Fruit fly (Drosophila melanogaster): ENCODE data around the gene CG43049.

Gene CG43049

dm6 chr3L:18904772-18905601 lies 19.9 kb upstream of the CG43049 start, which contains the start of the genes CSN1b and Prp6:
TSS of gene CSN1b (minus strand) at chr3L:18904930.
TSS of gene Prp6 (plus strand) at chr3L:18905372.
- TF ChIP-seq Sin3A (optimal IDR thresholded peaks at IDR 0.05) (no peak), psq (optimal IDR thresholded peaks at IDR 0.05) (no peak), insv (optimal IDR thresholded peaks at IDR 0.05) (no peak), h (optimal IDR thresholded peaks at IDR 0.05) (no peak), ttk (optimal IDR thresholded peaks at IDR 0.05) (no peak), Myc (optimal IDR thresholded peaks at IDR 0.05) (no peak)

dm6 chr3L:18911082-18911481 lies 13.8 kb upstream of the CG43049 start, which contains the start of gene Ir75d:
TSS of gene Ir75d (minus strand) at chr3L:18911182.
- TF ChIP-seq Myc (optimal IDR thresholded peaks at IDR 0.05) (no peak), h (optimal IDR thresholded peaks at IDR 0.05) (no peak), insv (optimal IDR thresholded peaks at IDR 0.05) (no peak), ttk (optimal IDR thresholded peaks at IDR 0.05) (no peak), psq (optimal IDR thresholded peaks at IDR 0.05) (no peak), Sin3A (optimal IDR thresholded peaks at IDR 0.05) (no peak)

dm6 chr3L:18914100-18914683 lies 10.7 kb upstream of the CG43049 start, which contains the start of gene COX6AL2:
TSS of gene COX6AL2 (minus strand) at chr3L:18914150.
- TF ChIP-seq ttk (optimal IDR thresholded peaks at IDR 0.05): no peak
- TF ChIP-seq h (optimal IDR thresholded peaks at IDR 0.05): no peak
- TF ChIP-seq insv (optimal IDR thresholded peaks at IDR 0.05): no peak
- no peak for TF ChIP-seq psq (optimal IDR thresholded peaks at IDR 0.05)
- TF ChIP-seq Sin3A (optimal IDR thresholded peaks at IDR 0.05): no peak
- TF ChIP-seq Myc (optimal IDR thresholded peaks at IDR 0.05): no peak

DNA sequence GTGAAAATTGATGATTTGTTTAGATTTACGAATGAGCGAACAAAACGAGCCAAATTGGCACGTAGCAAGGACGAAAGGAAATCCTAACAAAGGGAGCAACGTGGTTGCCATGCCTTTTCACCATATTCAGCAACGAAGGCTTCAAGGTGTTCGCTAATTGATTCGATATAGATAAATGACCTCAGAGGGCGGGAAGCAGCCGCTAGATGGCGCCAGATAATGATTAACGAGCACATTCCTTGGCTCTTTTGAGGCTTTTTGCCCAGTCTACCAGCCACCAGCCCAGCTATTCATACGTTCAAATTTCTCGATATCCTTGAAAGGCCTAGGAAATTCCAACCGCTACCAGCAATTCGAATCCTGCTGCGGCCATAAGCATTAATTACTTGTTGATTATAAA lies 8.4 kb upstream of the CG43049 start:
- TF ChIP-seq insv (optimal IDR thresholded peaks at IDR 0.05) (no peak), h (optimal IDR thresholded peaks at IDR 0.05) (no peak)

DNA sequence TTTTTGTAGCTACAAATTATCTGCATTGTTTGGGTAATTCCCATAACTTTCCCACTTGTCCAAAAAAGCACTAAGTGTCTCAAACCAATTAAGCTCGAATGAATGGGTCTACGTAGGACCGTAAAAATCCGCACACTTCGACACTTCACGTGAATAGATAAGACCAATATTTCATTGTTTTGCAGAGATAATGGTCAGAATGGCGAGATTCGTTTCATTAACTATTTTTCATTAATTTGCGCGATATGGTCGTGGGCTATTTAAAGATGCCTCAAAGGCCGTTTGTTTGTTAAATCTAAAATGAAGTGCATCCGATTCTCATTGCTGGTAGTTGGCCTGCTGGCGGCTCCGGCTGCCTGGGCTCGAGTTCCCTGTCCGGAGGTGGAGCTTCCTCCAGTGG lies 7.6 kb upstream of the CG43049 start, which contains the start of gene CG6839:
Gene CG6839 (plus strand): TSS at position 301 of the 400 bp plus-strand sequence.
- TF ChIP-seq insv (optimal IDR thresholded peaks at IDR 0.05) (no peak), psq (optimal IDR thresholded peaks at IDR 0.05) (no peak), Sin3A (optimal IDR thresholded peaks at IDR 0.05) (no peak), Myc (optimal IDR thresholded peaks at IDR 0.05) (no peak), h (optimal IDR thresholded peaks at IDR 0.05) (no peak), ttk (optimal IDR thresholded peaks at IDR 0.05) (no peak)

dm6 chr3L:18920219-18920618 lies 4.7 kb upstream of the CG43049 start, which contains the start of gene CG18223:
TSS of gene CG18223 (minus strand) at chr3L:18920319.
- TF ChIP-seq ttk (optimal IDR thresholded peaks at IDR 0.05): no peak
- TF ChIP-seq Myc (optimal IDR thresholded peaks at IDR 0.05): no peak
- no peak for TF ChIP-seq Sin3A (optimal IDR thresholded peaks at IDR 0.05)
- no peak for TF ChIP-seq h (optimal IDR thresholded peaks at IDR 0.05)
- TF ChIP-seq insv (optimal IDR thresholded peaks at IDR 0.05): no peak
- no peak for TF ChIP-seq psq (optimal IDR thresholded peaks at IDR 0.05)

DNA sequence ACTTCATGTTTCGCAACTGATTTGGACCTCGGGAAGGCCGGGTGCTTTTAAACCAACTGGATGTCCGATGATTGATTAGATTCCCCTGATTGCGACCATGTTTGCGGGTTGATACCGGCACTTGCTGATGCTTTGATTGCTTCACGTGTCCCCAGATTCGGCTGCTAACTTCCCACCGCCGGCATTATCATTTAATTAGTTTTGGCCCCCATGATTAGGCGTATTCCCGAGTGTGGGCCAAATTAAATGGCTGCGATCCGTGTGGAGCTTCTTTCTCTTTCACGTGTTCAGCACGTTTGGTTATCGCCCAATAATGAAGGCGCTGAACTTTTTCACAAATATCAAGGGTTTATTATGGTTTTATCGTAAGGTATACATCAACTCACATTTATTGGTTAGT lies 2.8 kb upstream of the CG43049 start, which contains the start of gene CG3819:
Gene CG3819 (minus strand): TSS at position 23 of the 400 bp plus-strand sequence.
- TF ChIP-seq psq (optimal IDR thresholded peaks at IDR 0.05) (no peak), Sin3A (optimal IDR thresholded peaks at IDR 0.05) (no peak), ttk (optimal IDR thresholded peaks at IDR 0.05) (no peak), h (optimal IDR thresholded peaks at IDR 0.05) (no peak), insv (optimal IDR thresholded peaks at IDR 0.05) (no peak), Myc (optimal IDR thresholded peaks at IDR 0.05) (no peak)

DNA sequence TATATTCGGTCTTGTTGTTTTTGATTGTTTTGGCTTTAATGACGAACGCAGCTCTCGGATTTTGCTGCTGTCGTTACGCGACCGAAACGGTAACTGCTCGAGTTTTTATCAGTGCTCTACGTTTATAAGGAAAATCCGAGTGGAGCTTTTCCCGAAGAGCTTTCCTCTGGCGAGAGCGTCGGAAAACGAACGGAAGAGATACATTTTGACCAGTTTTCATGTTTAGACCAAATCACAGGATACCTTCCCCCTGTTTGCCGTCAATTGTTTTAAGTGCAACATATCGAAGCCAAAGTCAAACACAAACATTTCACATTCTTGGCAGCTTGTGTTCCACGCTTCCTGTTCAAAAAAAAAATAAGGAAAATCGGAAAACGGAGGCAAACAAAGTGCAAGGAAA lies 21.0 kb downstream of the CG43049 start, which contains the start of gene CG32204:
Gene CG32204 (minus strand): TSS at position 101 of the 400 bp plus-strand sequence.
- TF ChIP-seq ttk (optimal IDR thresholded peaks at IDR 0.05): no peak
- TF ChIP-seq Sin3A (optimal IDR thresholded peaks at IDR 0.05): no peak
- no peak for TF ChIP-seq insv (optimal IDR thresholded peaks at IDR 0.05)
- no peak for TF ChIP-seq Myc (optimal IDR thresholded peaks at IDR 0.05)
- TF ChIP-seq h (optimal IDR thresholded peaks at IDR 0.05): no peak
- no peak for TF ChIP-seq psq (optimal IDR thresholded peaks at IDR 0.05)

DNA sequence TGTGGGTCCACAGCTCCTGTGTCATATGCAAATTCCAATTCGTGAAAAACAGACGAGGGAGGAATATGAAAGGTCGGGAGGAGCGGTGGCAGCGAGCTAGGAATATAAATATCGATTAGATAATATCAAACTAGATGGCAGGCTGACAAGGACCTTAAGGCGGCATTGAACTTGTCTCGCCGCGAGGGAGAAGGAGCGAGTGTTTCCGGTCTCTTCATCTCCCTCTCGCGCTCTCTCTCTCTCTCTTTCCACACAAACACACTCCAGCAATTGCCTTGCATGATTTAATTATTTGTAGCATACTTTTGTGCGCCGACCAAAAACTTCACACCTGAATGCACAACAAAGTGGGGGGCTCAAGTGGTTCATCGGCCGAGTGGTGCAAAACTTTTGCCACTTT lies 22.1 kb downstream of the CG43049 start:
- no peak for TF ChIP-seq Myc (optimal IDR thresholded peaks at IDR 0.05)
- no peak for TF ChIP-seq Sin3A (optimal IDR thresholded peaks at IDR 0.05)
- TF ChIP-seq insv (optimal IDR thresholded peaks at IDR 0.05): no peak
- TF ChIP-seq psq (optimal IDR thresholded peaks at IDR 0.05): no peak
- no peak for TF ChIP-seq ttk (optimal IDR thresholded peaks at IDR 0.05)
- TF ChIP-seq h (optimal IDR thresholded peaks at IDR 0.05): no peak

- no peak for TF ChIP-seq h (optimal IDR thresholded peaks at IDR 0.05)
- TF ChIP-seq ttk (optimal IDR thresholded peaks at IDR 0.05): no peak
- TF ChIP-seq Myc (optimal IDR thresholded peaks at IDR 0.05): no peak
- no peak for TF ChIP-seq psq (optimal IDR thresholded peaks at IDR 0.05)
- no peak for TF ChIP-seq insv (optimal IDR thresholded peaks at IDR 0.05)
- TF ChIP-seq Sin3A (optimal IDR thresholded peaks at IDR 0.05): no peak
Measured at dm6 chr3L:18949137-18949536, 24.2 kb downstream of the CG43049 start.

DNA sequence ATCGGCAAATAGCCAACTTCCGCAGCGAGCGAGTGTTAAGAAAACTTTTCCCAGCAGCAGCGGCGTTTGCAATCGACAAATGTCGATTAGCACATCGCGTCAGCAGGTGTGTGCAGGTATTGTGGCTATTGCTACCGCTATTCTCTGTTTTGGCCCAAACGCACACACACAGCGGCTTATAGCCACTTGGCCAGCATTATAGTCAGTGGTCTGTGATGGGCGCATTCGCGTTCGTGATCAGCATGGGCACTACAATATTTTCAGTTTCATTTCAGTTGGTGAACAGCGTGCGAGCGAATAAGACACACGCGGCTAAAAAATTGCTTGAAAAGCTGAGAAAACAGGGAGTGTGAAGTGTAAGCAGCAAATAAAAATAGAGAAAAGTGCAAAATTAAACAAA lies 25.5 kb downstream of the CG43049 start, which contains the start of gene CG6836:
Gene CG6836 (plus strand): TSS at position 271 of the 400 bp plus-strand sequence.
- TF ChIP-seq psq (optimal IDR thresholded peaks at IDR 0.05) (no peak), Sin3A (optimal IDR thresholded peaks at IDR 0.05) (no peak), ttk (optimal IDR thresholded peaks at IDR 0.05) (no peak), Myc (optimal IDR thresholded peaks at IDR 0.05) (no peak), insv (optimal IDR thresholded peaks at IDR 0.05) (no peak), h (optimal IDR thresholded peaks at IDR 0.05) (no peak)

- no peak for TF ChIP-seq Myc (optimal IDR thresholded peaks at IDR 0.05)
- no peak for TF ChIP-seq ttk (optimal IDR thresholded peaks at IDR 0.05)
- TF ChIP-seq psq (optimal IDR thresholded peaks at IDR 0.05): no peak
- no peak for TF ChIP-seq Sin3A (optimal IDR thresholded peaks at IDR 0.05)
- no peak for TF ChIP-seq insv (optimal IDR thresholded peaks at IDR 0.05)
- no peak for TF ChIP-seq h (optimal IDR thresholded peaks at IDR 0.05)
Measured at dm6 chr3L:18952399-18952798, 27.5 kb downstream of the CG43049 start.
